Worm (Caenorhabditis elegans) whole organism, mixed stage, embryonic: ENCODE data around the gene R05H5.4.

Source experiments
- blmp-1 ChIP-seq: fragments of 150-350 bp; optimal IDR thresholded peaks from 2 replicates; lab custom pipeline; 2014; ENCODE audit warnings: missing biosample characterization, missing genetic modification characterization
- cnd-1 ChIP-seq: fragments of 200-800 bp; sonication (Bioruptor generic); optimal IDR thresholded peaks from 2 replicates; lab custom pipeline; 2018; ENCODE audit warnings: mild to moderate bottlenecking, missing genetic modification characterization, missing compliant biosample characterization
- elt-3 ChIP-seq: fragments of 150-350 bp; optimal IDR thresholded peaks from 2 replicates; lab custom pipeline; 2014; ENCODE audit warnings: missing biosample characterization, missing genetic modification characterization
- nhr-237 ChIP-seq: fragments of 150-350 bp; optimal IDR thresholded peaks from 2 replicates; lab custom pipeline; 2014; ENCODE audit warnings: missing biosample characterization, missing genetic modification characterization
- nhr-28 ChIP-seq: fragments of 150-350 bp; optimal IDR thresholded peaks from 2 replicates; lab custom pipeline; 2014; ENCODE audit warnings: missing biosample characterization, missing genetic modification characterization
- sptf-1 ChIP-seq: sonication (generic microtip); optimal IDR thresholded peaks from 2 replicates; lab custom pipeline; 2017; ENCODE audit warnings: mild to moderate bottlenecking, missing genetic modification characterization, moderate library complexity, missing compliant biosample characterization
- unc-62 ChIP-seq: fragments of 150-350 bp; optimal IDR thresholded peaks from 2 replicates; lab custom pipeline; 2014; ENCODE audit warnings: missing biosample characterization, missing genetic modification reagents, missing genetic modification characterization

DNA sequence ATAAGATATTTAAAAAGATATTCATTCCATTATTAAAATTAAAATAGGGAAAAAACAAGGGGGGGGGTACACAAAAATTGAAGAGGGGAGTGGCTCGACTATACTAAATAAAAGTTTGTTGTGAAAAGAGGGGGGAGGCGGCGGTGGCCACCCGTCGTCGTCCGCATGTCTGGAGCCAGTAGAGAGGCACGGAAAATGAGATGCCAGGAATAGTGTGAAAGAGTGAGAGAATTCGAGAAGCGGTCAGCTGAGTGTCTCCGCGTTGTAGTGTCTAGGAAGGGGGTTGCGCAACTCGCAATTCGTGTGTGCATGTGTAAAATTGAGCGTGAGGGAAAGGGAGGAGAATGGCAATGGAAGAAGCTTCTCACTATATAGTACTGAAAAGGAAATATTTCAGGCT, 2.5 kb upstream of the R05H5.4 start:
- no peak for TF ChIP-seq cnd-1 (tag; lab: Kevin White, UChicago)
- TF ChIP-seq blmp-1 = no peak
- no peak for TF ChIP-seq nhr-237
- peak; percentile 64 for TF ChIP-seq sptf-1 (tag; lab: Kevin White, UChicago)
- no peak for TF ChIP-seq nhr-28 (tag; lab: Kevin White, UChicago)
- TF ChIP-seq elt-3 (tag; lab: Kevin White, UChicago) = no peak
- TF ChIP-seq unc-62 (GFP tag; lab: Kevin White, UChicago) = peak; percentile 29
